Worm (Caenorhabditis elegans) whole organism, early embryonic: Measurements from ENCODE around the gene fbxa-196.

Experiments
- B0310.2 ChIP-seq: sonication (generic microtip); optimal IDR thresholded peaks from 2 replicates; lab custom pipeline; 2016; ENCODE audit warnings: mild to moderate bottlenecking, missing genetic modification characterization, missing compliant biosample characterization
- F13C5.2 ChIP-seq: sonication (generic microtip); optimal IDR thresholded peaks from 2 replicates; lab custom pipeline; 2017; ENCODE audit warnings: mild to moderate bottlenecking, missing genetic modification characterization, inconsistent platforms, missing compliant biosample characterization
- aly-1 ChIP-seq: sonication (generic microtip); optimal IDR thresholded peaks from 2 replicates; lab custom pipeline; 2016; ENCODE audit warnings: missing genetic modification characterization, missing compliant biosample characterization
- ama-1 ChIP-seq: fragments of 150-350 bp; optimal IDR thresholded peaks from 2 replicates; lab custom pipeline; 2014
- ceh-13 ChIP-seq: fragments of 200-800 bp; sonication (Bioruptor generic); optimal IDR thresholded peaks from 2 replicates; lab custom pipeline; 2018; ENCODE audit warnings: mild to moderate bottlenecking, missing genetic modification characterization, missing compliant biosample characterization
- ceh-36 ChIP-seq: sonication (generic microtip); optimal IDR thresholded peaks from 2 replicates; lab custom pipeline; 2016; ENCODE audit warnings: missing genetic modification characterization, inconsistent platforms, missing compliant biosample characterization
- ets-7 ChIP-seq: sonication (generic microtip); optimal IDR thresholded peaks from 2 replicates; lab custom pipeline; 2016; ENCODE audit warnings: missing genotype, missing genetic modification characterization, missing compliant biosample characterization
- flt-1 ChIP-seq: fragments of 200-800 bp; sonication (Bioruptor generic); IDR thresholded peaks from 2 replicates; pipeline ENCODE4 v1.3.6; 2022; ENCODE audit warnings: missing genetic modification characterization, missing compliant biosample characterization
- hmbx-1 ChIP-seq: sonication (generic microtip); optimal IDR thresholded peaks from 2 replicates; lab custom pipeline; 2016; ENCODE audit warnings: mild to moderate bottlenecking, missing genetic modification characterization, missing compliant biosample characterization
- hmg-4 ChIP-seq: fragments of 200-800 bp; sonication (Bioruptor generic); optimal IDR thresholded peaks from 2 replicates; lab custom pipeline; 2018; ENCODE audit warnings: mild to moderate bottlenecking, missing genetic modification characterization, missing compliant biosample characterization
- hnd-1 ChIP-seq: sonication (generic microtip); optimal IDR thresholded peaks from 2 replicates; lab custom pipeline; 2016; ENCODE audit warnings: missing genetic modification characterization, missing compliant biosample characterization
- pes-1 ChIP-seq: fragments of 200-800 bp; sonication (Bioruptor generic); IDR thresholded peaks from 2 replicates; pipeline ENCODE4 v1.3.6; 2022; ENCODE audit warnings: missing genetic modification reagents, missing genetic modification characterization, missing compliant biosample characterization
- scrt-1 ChIP-seq: fragments of 200-800 bp; sonication (Bioruptor generic); IDR thresholded peaks from 2 replicates; pipeline ENCODE4 v1.3.6; 2022; ENCODE audit warnings: missing genetic modification characterization, missing compliant biosample characterization
- sea-1 ChIP-seq: fragments of 200-800 bp; sonication (Bioruptor generic); conservative IDR thresholded peaks from 2 replicates; pipeline ENCODE4 v1.3.6; 2022; ENCODE audit warnings: missing genetic modification characterization, missing compliant biosample characterization
- tbx-11 ChIP-seq: fragments of 200-800 bp; sonication (Bioruptor generic); IDR thresholded peaks from 2 replicates; pipeline ENCODE4 v1.3.6; 2022; ENCODE audit warnings: missing genetic modification characterization, missing compliant biosample characterization
- tbx-37 ChIP-seq: fragments of 200-800 bp; sonication (Bioruptor generic); conservative IDR thresholded peaks from 2 replicates; pipeline ENCODE4 v1.3.6; 2022; ENCODE audit warnings: missing genetic modification reagents, missing genetic modification characterization, missing compliant biosample characterization
- tra-4 ChIP-seq: sonication (generic microtip); optimal IDR thresholded peaks from 2 replicates; lab custom pipeline; 2017; ENCODE audit warnings: missing genetic modification characterization, missing compliant biosample characterization

Gene fbxa-196

ce11 chrV:6456903-6457302 is 8.4 kb downstream of the fbxa-196 start:
- TF ChIP-seq F13C5.2 (tag; lab: Kevin White, UChicago) (no peak), hmg-4 (GFP tag; lab: Kevin White, UChicago) (no peak), pes-1 (GFP tag; lab: Robert Waterston, UW) (no peak), tbx-11 (no peak), sea-1 (GFP tag; lab: Robert Waterston, UW) (no peak), ceh-36 (tag; lab: Kevin White, UChicago) (no peak), aly-1 (no peak), flt-1 (GFP tag; lab: Robert Waterston, UW) (no peak), ama-1 (lab: Kevin White, UChicago) (no peak), ceh-13 (GFP tag; lab: Kevin White, UChicago) (no peak), scrt-1 (GFP tag; lab: Robert Waterston, UW) (no peak)

DNA sequence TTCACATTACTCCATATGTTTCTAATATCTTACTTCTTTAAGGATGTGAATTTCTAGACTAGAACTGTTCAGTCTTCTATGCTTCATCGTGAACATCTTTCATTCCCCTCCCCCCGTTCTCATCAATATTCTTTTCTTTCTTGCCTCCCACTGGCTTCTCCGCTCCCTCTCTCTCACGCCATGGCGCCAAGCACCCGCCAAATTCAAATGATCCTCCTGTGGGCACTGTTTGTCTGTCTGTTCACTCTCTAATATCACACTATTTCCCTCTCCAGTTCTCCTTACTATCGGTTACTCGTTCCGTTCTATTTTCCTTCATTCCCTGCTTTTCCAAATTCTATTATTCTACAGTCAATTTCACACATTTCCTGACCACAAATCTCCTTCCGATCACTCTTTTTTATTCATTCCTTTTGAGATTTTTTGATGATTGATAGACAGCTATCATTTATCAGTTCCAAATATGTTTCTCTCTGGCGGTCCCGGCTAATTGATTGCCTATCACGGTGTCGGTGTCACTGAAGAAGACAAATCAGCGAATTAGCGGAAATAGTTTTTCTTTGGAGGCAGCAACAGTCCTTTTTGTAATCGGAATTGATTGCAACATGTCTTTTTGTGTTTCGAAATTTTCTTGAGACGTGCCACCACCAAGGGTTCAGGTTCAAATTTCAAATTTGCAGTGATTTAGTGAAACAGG is 10.0 kb downstream of the fbxa-196 start:
- no peak for TF ChIP-seq tbx-37
- no peak for TF ChIP-seq tra-4
- TF ChIP-seq hmbx-1 (tag; lab: Kevin White, UChicago), result no peak
- no peak for TF ChIP-seq B0310.2 (tag; lab: Kevin White, UChicago)
- no peak for TF ChIP-seq F13C5.2 (tag; lab: Kevin White, UChicago)
- no peak for TF ChIP-seq aly-1
- TF ChIP-seq flt-1 (GFP tag; lab: Robert Waterston, UW), result no peak

- no peak for TF ChIP-seq ama-1 (lab: Kevin White, UChicago)
These were observed 12.8 kb downstream of the fbxa-196 start for ce11 chrV:6461250-6461649.

ce11 chrV:6462606-6463005 is 14.2 kb downstream of the fbxa-196 start:
- TF ChIP-seq hmbx-1 (tag; lab: Kevin White, UChicago), result no peak
- TF ChIP-seq ceh-36 (tag; lab: Kevin White, UChicago), result no peak
- TF ChIP-seq F13C5.2 (tag; lab: Kevin White, UChicago), result no peak
- no peak for TF ChIP-seq hmg-4 (GFP tag; lab: Kevin White, UChicago)

ce11 chrV:6464238-6464637 is 15.8 kb downstream of the fbxa-196 start:
- TF ChIP-seq ets-7 (tag; lab: Kevin White, UChicago) (no peak), tbx-37 (no peak), scrt-1 (GFP tag; lab: Robert Waterston, UW) (no peak), tbx-11 (no peak), pes-1 (GFP tag; lab: Robert Waterston, UW) (no peak), sea-1 (GFP tag; lab: Robert Waterston, UW) (no peak), ceh-36 (tag; lab: Kevin White, UChicago) (no peak), F13C5.2 (tag; lab: Kevin White, UChicago) (no peak), flt-1 (GFP tag; lab: Robert Waterston, UW) (no peak), B0310.2 (tag; lab: Kevin White, UChicago) (no peak), ama-1 (lab: Kevin White, UChicago) (no peak), hmg-4 (GFP tag; lab: Kevin White, UChicago) (no peak), hnd-1 (no peak)

DNA sequence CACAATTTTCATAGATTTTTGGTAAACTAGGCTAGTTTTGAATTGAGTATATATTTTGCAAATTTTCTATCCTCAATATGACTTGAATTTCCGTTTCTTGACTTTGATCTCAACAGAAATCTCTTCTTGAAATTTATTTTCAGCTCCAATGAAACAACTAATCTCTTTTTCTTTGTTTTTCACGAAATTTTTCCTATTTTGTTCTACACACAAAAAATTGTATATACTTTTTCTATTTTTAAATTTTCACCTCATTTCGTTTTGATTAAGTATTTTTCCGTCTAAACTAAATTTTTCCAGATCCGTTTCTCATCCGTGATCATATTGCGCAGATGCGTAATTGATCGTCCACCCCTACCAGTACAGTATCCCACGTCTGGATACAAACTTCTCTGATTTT is 16.3 kb downstream of the fbxa-196 start, which contains the start of gene unc-83:
Gene unc-83, plus strand, starts transcription at position 301 of the 400 bp plus-strand sequence.
- TF ChIP-seq tbx-37 (no peak), tbx-11 (no peak), tra-4 (no peak), B0310.2 (tag; lab: Kevin White, UChicago) (no peak), scrt-1 (GFP tag; lab: Robert Waterston, UW) (no peak), hmg-4 (GFP tag; lab: Kevin White, UChicago) (no peak), aly-1 (no peak), flt-1 (GFP tag; lab: Robert Waterston, UW) (no peak), ceh-36 (tag; lab: Kevin White, UChicago) (no peak), hnd-1 (no peak), sea-1 (GFP tag; lab: Robert Waterston, UW) (no peak), ets-7 (tag; lab: Kevin White, UChicago) (no peak), ceh-13 (GFP tag; lab: Kevin White, UChicago) (no peak), F13C5.2 (tag; lab: Kevin White, UChicago) (no peak), ama-1 (lab: Kevin White, UChicago) (no peak), pes-1 (GFP tag; lab: Robert Waterston, UW) (no peak), hmbx-1 (tag; lab: Kevin White, UChicago) (no peak)

ce11 chrV:6467676-6468075 is 19.2 kb downstream of the fbxa-196 start:
- TF ChIP-seq F13C5.2 (tag; lab: Kevin White, UChicago), result no peak
- no peak for TF ChIP-seq ceh-13 (GFP tag; lab: Kevin White, UChicago)
- no peak for TF ChIP-seq aly-1
- no peak for TF ChIP-seq ets-7 (tag; lab: Kevin White, UChicago)
- no peak for TF ChIP-seq flt-1 (GFP tag; lab: Robert Waterston, UW)
- TF ChIP-seq hmbx-1 (tag; lab: Kevin White, UChicago), result no peak
- TF ChIP-seq tbx-11, result no peak
- no peak for TF ChIP-seq tra-4
- no peak for TF ChIP-seq hnd-1
- TF ChIP-seq B0310.2 (tag; lab: Kevin White, UChicago), result no peak

DNA sequence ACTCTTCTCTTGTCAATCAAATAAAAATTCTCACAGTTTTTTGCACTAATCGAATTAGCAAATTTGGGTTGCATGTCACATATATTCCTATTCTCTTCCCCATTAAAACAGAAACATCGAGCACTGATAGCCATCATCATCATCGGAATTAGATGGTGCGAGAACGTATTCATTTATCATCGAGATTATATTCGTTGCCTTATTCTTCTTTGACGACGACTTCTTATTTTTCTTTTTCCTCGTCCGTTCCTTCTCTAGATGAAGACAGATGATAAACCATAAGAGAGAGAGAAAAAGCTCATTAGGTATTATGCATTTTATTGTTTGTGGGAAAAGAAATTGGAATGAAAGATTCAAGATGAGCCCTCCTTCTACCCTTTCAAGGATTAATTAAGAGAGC is 22.8 kb downstream of the fbxa-196 start:
- TF ChIP-seq tbx-11 (no peak), hmg-4 (GFP tag; lab: Kevin White, UChicago) (no peak), tra-4 (no peak), pes-1 (GFP tag; lab: Robert Waterston, UW) (no peak), ceh-36 (tag; lab: Kevin White, UChicago) (no peak), flt-1 (GFP tag; lab: Robert Waterston, UW) (no peak), ets-7 (tag; lab: Kevin White, UChicago) (no peak), sea-1 (GFP tag; lab: Robert Waterston, UW) (no peak), ceh-13 (GFP tag; lab: Kevin White, UChicago) (no peak), tbx-37 (no peak), ama-1 (lab: Kevin White, UChicago) (no peak), B0310.2 (tag; lab: Kevin White, UChicago) (no peak), hnd-1 (no peak), F13C5.2 (tag; lab: Kevin White, UChicago) (no peak), hmbx-1 (tag; lab: Kevin White, UChicago) (no peak), aly-1 (no peak), scrt-1 (GFP tag; lab: Robert Waterston, UW) (no peak)
